Worm (Caenorhabditis elegans) whole organism, late embryonic: Measurements from ENCODE around the gene T22D1.3.
A peak's percentile ranks its signal among the peaks of the same experiment; 100 is the strongest.

Source experiments
- C38D4.7 ChIP-seq: fragments of 200-800 bp; sonication (Bioruptor generic); optimal IDR thresholded peaks from 2 replicates; lab custom pipeline; 2018; ENCODE audit warnings: mild to moderate bottlenecking, missing genetic modification characterization, moderate library complexity, missing compliant biosample characterization
- K09A11.1 ChIP-seq: sonication (generic microtip); optimal IDR thresholded peaks from 2 replicates; lab custom pipeline; 2017; ENCODE audit warnings: antibody characterized with exemption, mild to moderate bottlenecking, missing genetic modification characterization, missing compliant biosample characterization; ENCODE audit not compliant: insufficient read depth
- Y22D7AL.16 ChIP-seq: sonication (generic microtip); optimal IDR thresholded peaks from 2 replicates; lab custom pipeline; 2016; ENCODE audit warnings: missing genetic modification characterization, missing compliant biosample characterization
- ahr-1 ChIP-seq: sonication (generic microtip); optimal IDR thresholded peaks from 2 replicates; lab custom pipeline; 2016; ENCODE audit warnings: missing genetic modification characterization, missing compliant biosample characterization
- ceh-18 ChIP-seq: sonication (generic microtip); optimal IDR thresholded peaks from 2 replicates; lab custom pipeline; 2016; ENCODE audit warnings: missing genetic modification characterization, missing compliant biosample characterization
- ceh-2 ChIP-seq: sonication (generic microtip); optimal IDR thresholded peaks from 2 replicates; lab custom pipeline; 2016; ENCODE audit warnings: missing genotype, missing genetic modification characterization, missing compliant biosample characterization
- ceh-22 ChIP-seq: sonication (generic microtip); optimal IDR thresholded peaks from 2 replicates; lab custom pipeline; 2017; ENCODE audit warnings: missing biosample characterization, missing genetic modification characterization
- ceh-24 ChIP-seq: sonication (generic microtip); optimal IDR thresholded peaks from 2 replicates; lab custom pipeline; 2016; ENCODE audit warnings: mild to moderate bottlenecking, missing genetic modification characterization, missing compliant biosample characterization
- ceh-31 ChIP-seq: sonication (generic microtip); optimal IDR thresholded peaks from 2 replicates; lab custom pipeline; 2016; ENCODE audit warnings: missing genetic modification characterization, missing compliant biosample characterization
- ceh-48 ChIP-seq: sonication (generic microtip); optimal IDR thresholded peaks from 2 replicates; lab custom pipeline; 2016; ENCODE audit warnings: missing genetic modification characterization, inconsistent platforms, missing compliant biosample characterization
- che-1 ChIP-seq: sonication (generic microtip); optimal IDR thresholded peaks from 2 replicates; lab custom pipeline; 2016; ENCODE audit warnings: mild to moderate bottlenecking, missing genetic modification characterization, missing compliant biosample characterization
- dmd-4 ChIP-seq: sonication (generic microtip); optimal IDR thresholded peaks from 2 replicates; lab custom pipeline; 2016; ENCODE audit warnings: borderline replicate concordance, missing genetic modification characterization, missing compliant biosample characterization
- dve-1 ChIP-seq: sonication (generic microtip); optimal IDR thresholded peaks from 2 replicates; lab custom pipeline; 2017; ENCODE audit warnings: antibody characterized with exemption, mild to moderate bottlenecking, missing genetic modification characterization, missing compliant biosample characterization
- elt-2 ChIP-seq: sonication (generic microtip); optimal IDR thresholded peaks from 2 replicates; lab custom pipeline; 2016; ENCODE audit warnings: missing genetic modification reagents, missing genetic modification characterization, missing compliant biosample characterization
- elt-4 ChIP-seq: sonication (generic microtip); optimal IDR thresholded peaks from 2 replicates; lab custom pipeline; 2016; ENCODE audit warnings: missing genetic modification characterization, missing compliant biosample characterization
- fax-1 ChIP-seq: sonication (generic microtip); optimal IDR thresholded peaks from 2 replicates; lab custom pipeline; 2016; ENCODE audit warnings: missing genotype, missing genetic modification characterization, missing compliant biosample characterization
- fkh-6 ChIP-seq: sonication (generic microtip); optimal IDR thresholded peaks from 2 replicates; lab custom pipeline; 2016; ENCODE audit warnings: missing genetic modification characterization, missing compliant biosample characterization
- gmeb-2 ChIP-seq: sonication (generic microtip); optimal IDR thresholded peaks from 2 replicates; lab custom pipeline; 2016; ENCODE audit warnings: missing genetic modification characterization, inconsistent platforms, missing compliant biosample characterization
- hlh-30 ChIP-seq: sonication (generic microtip); optimal IDR thresholded peaks from 2 replicates; lab custom pipeline; 2017; ENCODE audit warnings: antibody characterized with exemption, missing genetic modification characterization, missing compliant biosample characterization; ENCODE audit not compliant: insufficient read depth
- hlh-6 ChIP-seq: sonication (generic microtip); optimal IDR thresholded peaks from 2 replicates; lab custom pipeline; 2016; ENCODE audit warnings: missing genotype, missing genetic modification characterization, missing compliant biosample characterization
- hlh-8 ChIP-seq: sonication (generic microtip); optimal IDR thresholded peaks from 2 replicates; lab custom pipeline; 2016; ENCODE audit warnings: missing genotype, missing genetic modification characterization, missing compliant biosample characterization
- lin-11 ChIP-seq: fragments of 200-800 bp; sonication (Bioruptor generic); optimal IDR thresholded peaks from 2 replicates; lab custom pipeline; 2018; ENCODE audit warnings: mild to moderate bottlenecking, missing genetic modification characterization, missing compliant biosample characterization
- nfya-1 ChIP-seq: sonication (generic microtip); optimal IDR thresholded peaks from 2 replicates; lab custom pipeline; 2017; ENCODE audit warnings: missing genetic modification characterization, mild to moderate bottlenecking, missing compliant biosample characterization, antibody characterized with exemption, moderate library complexity
- nhr-11 ChIP-seq: fragments of 150-350 bp; optimal IDR thresholded peaks from 2 replicates; lab custom pipeline; 2014; ENCODE audit warnings: missing biosample characterization, missing genetic modification characterization
- nhr-232 ChIP-seq: sonication (generic microtip); optimal IDR thresholded peaks from 2 replicates; lab custom pipeline; 2016; ENCODE audit warnings: missing genetic modification characterization, missing compliant biosample characterization
- odd-2 ChIP-seq: sonication (generic microtip); optimal IDR thresholded peaks from 2 replicates; lab custom pipeline; 2017; ENCODE audit warnings: antibody characterized with exemption, mild to moderate bottlenecking, missing genetic modification characterization, missing compliant biosample characterization
- pat-9 ChIP-seq: fragments of 200-800 bp; sonication (Bioruptor generic); optimal IDR thresholded peaks from 2 replicates; lab custom pipeline; 2018; ENCODE audit warnings: mild to moderate bottlenecking, missing genetic modification characterization, moderate library complexity, missing compliant biosample characterization
- pha-2 ChIP-seq: sonication (generic microtip); optimal IDR thresholded peaks from 2 replicates; lab custom pipeline; 2017; ENCODE audit warnings: mild to moderate bottlenecking, missing genetic modification characterization, missing compliant biosample characterization
- pros-1 ChIP-seq: fragments of 150-350 bp; optimal IDR thresholded peaks from 2 replicates; lab custom pipeline; 2014; ENCODE audit warnings: missing biosample characterization, missing genetic modification reagents, missing genetic modification characterization
- ref-2 ChIP-seq: sonication (generic microtip); optimal IDR thresholded peaks from 2 replicates; lab custom pipeline; 2016; ENCODE audit warnings: missing genetic modification characterization, missing compliant biosample characterization
- sox-4 ChIP-seq: sonication (generic microtip); optimal IDR thresholded peaks from 2 replicates; lab custom pipeline; 2017; ENCODE audit warnings: mild to moderate bottlenecking, missing genetic modification characterization, inconsistent platforms, missing compliant biosample characterization
- syd-9 ChIP-seq: sonication (generic microtip); optimal IDR thresholded peaks from 2 replicates; lab custom pipeline; 2016; ENCODE audit warnings: mild to moderate bottlenecking, missing genetic modification characterization, moderate library complexity, missing compliant biosample characterization
- tbx-2 ChIP-seq: sonication (generic microtip); optimal IDR thresholded peaks from 2 replicates; lab custom pipeline; 2016; ENCODE audit warnings: missing genetic modification characterization, missing compliant biosample characterization
- unc-3 ChIP-seq, 2 experiments: fragments of 200-800 bp in 1 of 2; sonication (Bioruptor generic) in 1 of 2; sonication (generic microtip) in 1 of 2; conservative IDR thresholded peaks in 1 of 2; optimal IDR thresholded peaks in 1 of 2; 2 replicates each; pipeline versions ENCODE4 v1.3.6 to Lab custom; 2016 to 2022; ENCODE audit warnings: missing compliant biosample characterization in 2 of 2, missing genetic modification characterization in 2 of 2, missing genetic modification reagents in 1 of 2
- unc-55 ChIP-seq: sonication (generic microtip); optimal IDR thresholded peaks from 2 replicates; lab custom pipeline; 2017; ENCODE audit warnings: missing biosample characterization, missing genetic modification reagents, missing genetic modification characterization
- ztf-16 ChIP-seq: sonication (generic microtip); optimal IDR thresholded peaks from 2 replicates; lab custom pipeline; 2017; ENCODE audit warnings: missing genetic modification characterization, missing compliant biosample characterization

Gene T22D1.3

DNA sequence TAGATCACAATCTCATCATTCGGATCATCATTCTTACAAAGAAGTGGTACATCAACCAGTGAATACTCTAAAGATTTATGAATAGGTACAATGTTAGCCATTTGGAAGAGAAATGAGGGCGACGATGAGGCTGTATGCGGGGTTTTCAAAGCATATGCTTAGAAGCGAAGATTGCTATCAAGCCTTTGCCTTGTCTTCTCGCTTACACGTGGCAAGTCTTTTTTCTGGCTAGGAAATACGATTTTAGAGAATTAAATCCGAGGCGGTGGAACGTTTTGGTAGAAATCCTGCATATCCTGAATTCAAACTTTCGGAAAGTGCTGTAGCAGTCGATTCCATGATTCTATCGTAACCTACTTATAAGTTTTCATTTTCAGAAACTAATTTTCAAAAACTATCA lies 6.7 kb downstream of the T22D1.3 start, which contains the start of gene T22D1.18:
Gene T22D1.18 (minus strand): TSS at position 101 of the 400 bp plus-strand sequence.
- TF ChIP-seq ceh-22 (no peak), nhr-11 (tag; lab: Kevin White, UChicago) (no peak), ahr-1 (no peak), pat-9 (tag; lab: Kevin White, UChicago) (no peak), ceh-31 (tag; lab: Kevin White, UChicago) (no peak), nfya-1 (no peak), dve-1 (no peak), sox-4 (tag; lab: Kevin White, UChicago) (no peak), ref-2 (tag; lab: Kevin White, UChicago) (no peak), dmd-4 (tag; lab: Kevin White, UChicago) (no peak), hlh-6 (tag; lab: Kevin White, UChicago) (no peak), pros-1 (tag; lab: Kevin White, UChicago) (no peak), ceh-48 (tag; lab: Kevin White, UChicago) (no peak), che-1 (tag; lab: Kevin White, UChicago) (no peak), unc-3 (GFP tag; conservative IDR thresholded peaks at IDR 0.05; lab: Robert Waterston, UW) (no peak), unc-3 (tag; optimal IDR thresholded peaks at IDR 0.05; lab: Kevin White, UChicago) (no peak), ztf-16 (no peak), ceh-18 (tag; lab: Kevin White, UChicago) (no peak), fkh-6 (tag; lab: Kevin White, UChicago) (no peak), ceh-2 (tag; lab: Kevin White, UChicago) (no peak)

DNA sequence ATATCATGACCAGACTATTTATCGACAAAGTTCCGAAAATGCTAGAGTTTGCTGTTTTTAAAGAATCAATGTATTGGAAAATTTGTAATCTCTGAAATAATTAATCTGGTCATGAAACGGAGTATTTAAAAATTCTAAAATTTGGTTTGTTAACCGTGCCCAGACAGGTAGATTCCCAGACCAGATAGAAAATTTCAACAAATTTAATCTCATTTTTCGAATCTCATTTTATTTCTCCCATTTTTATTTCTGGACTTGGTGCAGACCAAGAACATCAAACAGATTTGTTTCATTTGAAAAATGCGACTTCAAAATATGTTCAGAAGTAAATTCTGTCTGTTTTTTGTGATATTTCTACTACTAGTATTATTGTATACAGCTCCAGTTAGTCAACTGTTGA lies 9.7 kb downstream of the T22D1.3 start, which contains the start of gene T22D1.1:
Gene T22D1.1 (plus strand): TSS at position 301 of the 400 bp plus-strand sequence.
- TF ChIP-seq gmeb-2 (tag; lab: Kevin White, UChicago) (no peak), tbx-2 (tag; lab: Kevin White, UChicago) (no peak), ceh-18 (tag; lab: Kevin White, UChicago) (no peak), K09A11.1 (tag; lab: Kevin White, UChicago) (no peak), ztf-16 (no peak), pha-2 (no peak), syd-9 (no peak), fkh-6 (tag; lab: Kevin White, UChicago) (no peak), nhr-232 (tag; lab: Kevin White, UChicago) (no peak)
- TF ChIP-seq, all 69 proteins: peak for 0

- TF ChIP-seq C38D4.7 (GFP tag; lab: Kevin White, UChicago) (no peak), K09A11.1 (tag; lab: Kevin White, UChicago) (no peak), hlh-8 (tag; lab: Kevin White, UChicago) (no peak), hlh-30 (tag; lab: Kevin White, UChicago) (no peak), pat-9 (tag; lab: Kevin White, UChicago) (no peak), elt-4 (tag; lab: Kevin White, UChicago) (no peak), syd-9 (no peak)
Observed at ce11 chrIV:6925520-6925919, 12.2 kb downstream of the T22D1.3 start.

DNA sequence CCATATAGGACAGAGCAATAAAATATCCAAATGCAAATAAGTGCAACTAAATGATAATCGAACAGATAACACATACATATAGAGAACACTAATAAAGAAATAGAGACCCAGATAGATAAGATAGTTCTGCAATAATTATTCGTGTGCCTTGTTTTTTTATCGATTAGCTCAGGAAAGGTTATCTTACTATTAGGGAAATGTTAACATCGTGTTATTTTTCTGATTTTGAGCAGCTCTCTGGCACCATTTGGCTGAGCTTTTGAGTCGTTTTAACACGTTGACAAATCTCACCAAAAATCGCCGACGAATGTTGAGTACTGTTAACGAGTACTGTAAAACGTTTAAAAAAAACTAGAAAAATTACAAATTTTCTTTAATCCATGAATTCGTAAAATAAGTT lies 15.1 kb downstream of the T22D1.3 start, which contains the start of gene cest-6:
Gene cest-6 (minus strand): TSS at position 101 of the 400 bp plus-strand sequence.
- TF ChIP-seq odd-2 (tag; lab: Kevin White, UChicago) = no peak
- no peak for TF ChIP-seq Y22D7AL.16 (tag; lab: Kevin White, UChicago)
- TF ChIP-seq ztf-16 = no peak
- TF ChIP-seq elt-2 (tag; lab: Kevin White, UChicago) = peak; percentile 48
- no peak for TF ChIP-seq unc-55 (GFP tag; lab: Kevin White, UChicago)

ce11 chrIV:6937548-6937947 lies 24.2 kb downstream of the T22D1.3 start, which contains the start of gene npr-12:
npr-12 (minus strand) TSS chrIV:6937648.
- TF ChIP-seq fax-1 (no peak), lin-11 (tag; lab: Kevin White, UChicago) (no peak), ceh-24 (no peak), hlh-6 (tag; lab: Kevin White, UChicago) (no peak)
